Worm (Caenorhabditis elegans) whole organism, late embryonic: ENCODE measurements around the gene sru-7.
A peak's percentile ranks its signal among the peaks of the same experiment; 100 is the strongest.

Experiments
- C08G9.2 ChIP-seq: sonication (generic microtip); optimal IDR thresholded peaks from 2 replicates; lab custom pipeline; 2016; ENCODE audit warnings: mild to moderate bottlenecking, missing genetic modification characterization, moderate library complexity, missing compliant biosample characterization
- C38D4.7 ChIP-seq: fragments of 200-800 bp; sonication (Bioruptor generic); optimal IDR thresholded peaks from 2 replicates; lab custom pipeline; 2018; ENCODE audit warnings: mild to moderate bottlenecking, missing genetic modification characterization, moderate library complexity, missing compliant biosample characterization
- F13H6.1 ChIP-seq: sonication (generic microtip); optimal IDR thresholded peaks from 2 replicates; lab custom pipeline; 2016; ENCODE audit warnings: missing genetic modification characterization, missing compliant biosample characterization
- K09A11.1 ChIP-seq: sonication (generic microtip); optimal IDR thresholded peaks from 2 replicates; lab custom pipeline; 2017; ENCODE audit warnings: antibody characterized with exemption, mild to moderate bottlenecking, missing genetic modification characterization, missing compliant biosample characterization; ENCODE audit not compliant: insufficient read depth
- T23F11.4 ChIP-seq: fragments of 200-800 bp; sonication (Bioruptor generic); optimal IDR thresholded peaks from 2 replicates; lab custom pipeline; 2018; ENCODE audit warnings: mild to moderate bottlenecking, missing genetic modification characterization, missing compliant biosample characterization
- ahr-1 ChIP-seq: sonication (generic microtip); optimal IDR thresholded peaks from 2 replicates; lab custom pipeline; 2016; ENCODE audit warnings: missing genetic modification characterization, missing compliant biosample characterization
- ceh-14 ChIP-seq: sonication (generic microtip); optimal IDR thresholded peaks from 2 replicates; lab custom pipeline; 2016; ENCODE audit warnings: missing genotype, missing genetic modification characterization, missing compliant biosample characterization
- ceh-2 ChIP-seq: sonication (generic microtip); optimal IDR thresholded peaks from 2 replicates; lab custom pipeline; 2016; ENCODE audit warnings: missing genotype, missing genetic modification characterization, missing compliant biosample characterization
- ceh-24 ChIP-seq: sonication (generic microtip); optimal IDR thresholded peaks from 2 replicates; lab custom pipeline; 2016; ENCODE audit warnings: mild to moderate bottlenecking, missing genetic modification characterization, missing compliant biosample characterization
- ceh-30 ChIP-seq: fragments of 150-350 bp; optimal IDR thresholded peaks from 2 replicates; lab custom pipeline; 2014; ENCODE audit warnings: missing biosample characterization, missing genetic modification characterization
- ceh-34 ChIP-seq: sonication (generic microtip); optimal IDR thresholded peaks from 2 replicates; lab custom pipeline; 2016; ENCODE audit warnings: mild to moderate bottlenecking, missing genetic modification characterization, missing compliant biosample characterization
- ceh-45 ChIP-seq: fragments of 200-800 bp; sonication (Bioruptor generic); IDR thresholded peaks from 2 replicates; pipeline ENCODE4 v1.3.6; 2022; ENCODE audit warnings: missing genetic modification reagents, missing genetic modification characterization, missing compliant biosample characterization
- ceh-48 ChIP-seq: sonication (generic microtip); optimal IDR thresholded peaks from 2 replicates; lab custom pipeline; 2016; ENCODE audit warnings: missing genetic modification characterization, inconsistent platforms, missing compliant biosample characterization
- ceh-6 ChIP-seq: fragments of 200-800 bp; sonication (Bioruptor generic); optimal IDR thresholded peaks from 2 replicates; lab custom pipeline; 2018; ENCODE audit warnings: mild to moderate bottlenecking, missing genetic modification characterization, missing compliant biosample characterization
- che-1 ChIP-seq: sonication (generic microtip); optimal IDR thresholded peaks from 2 replicates; lab custom pipeline; 2016; ENCODE audit warnings: mild to moderate bottlenecking, missing genetic modification characterization, missing compliant biosample characterization
- dmd-4 ChIP-seq: sonication (generic microtip); optimal IDR thresholded peaks from 2 replicates; lab custom pipeline; 2016; ENCODE audit warnings: borderline replicate concordance, missing genetic modification characterization, missing compliant biosample characterization
- dve-1 ChIP-seq: sonication (generic microtip); optimal IDR thresholded peaks from 2 replicates; lab custom pipeline; 2017; ENCODE audit warnings: antibody characterized with exemption, mild to moderate bottlenecking, missing genetic modification characterization, missing compliant biosample characterization
- elt-2 ChIP-seq: sonication (generic microtip); optimal IDR thresholded peaks from 2 replicates; lab custom pipeline; 2016; ENCODE audit warnings: missing genetic modification reagents, missing genetic modification characterization, missing compliant biosample characterization
- ets-4 ChIP-seq: sonication (generic microtip); optimal IDR thresholded peaks from 2 replicates; lab custom pipeline; 2016; ENCODE audit warnings: missing genetic modification characterization, missing compliant biosample characterization
- eyg-1 ChIP-seq: sonication (generic microtip); optimal IDR thresholded peaks from 2 replicates; lab custom pipeline; 2016; ENCODE audit warnings: missing genotype, missing genetic modification characterization, missing compliant biosample characterization
- fkh-10 ChIP-seq: fragments of 150-350 bp; optimal IDR thresholded peaks from 2 replicates; lab custom pipeline; 2014; ENCODE audit warnings: missing biosample characterization, missing genetic modification reagents, missing genetic modification characterization
- fkh-6 ChIP-seq: sonication (generic microtip); optimal IDR thresholded peaks from 2 replicates; lab custom pipeline; 2016; ENCODE audit warnings: missing genetic modification characterization, missing compliant biosample characterization
- hlh-15 ChIP-seq: sonication (generic microtip); optimal IDR thresholded peaks from 2 replicates; lab custom pipeline; 2016; ENCODE audit warnings: missing genetic modification characterization, missing compliant biosample characterization
- hlh-30 ChIP-seq: sonication (generic microtip); optimal IDR thresholded peaks from 2 replicates; lab custom pipeline; 2017; ENCODE audit warnings: antibody characterized with exemption, missing genetic modification characterization, missing compliant biosample characterization; ENCODE audit not compliant: insufficient read depth
- hlh-6 ChIP-seq: sonication (generic microtip); optimal IDR thresholded peaks from 2 replicates; lab custom pipeline; 2016; ENCODE audit warnings: missing genotype, missing genetic modification characterization, missing compliant biosample characterization
- hlh-8 ChIP-seq: sonication (generic microtip); optimal IDR thresholded peaks from 2 replicates; lab custom pipeline; 2016; ENCODE audit warnings: missing genotype, missing genetic modification characterization, missing compliant biosample characterization
- lin-11 ChIP-seq: fragments of 200-800 bp; sonication (Bioruptor generic); optimal IDR thresholded peaks from 2 replicates; lab custom pipeline; 2018; ENCODE audit warnings: mild to moderate bottlenecking, missing genetic modification characterization, missing compliant biosample characterization
- madf-2 ChIP-seq: sonication (generic microtip); optimal IDR thresholded peaks from 2 replicates; lab custom pipeline; 2017; ENCODE audit warnings: missing genetic modification characterization, missing compliant biosample characterization
- mec-3 ChIP-seq: sonication (generic microtip); optimal IDR thresholded peaks from 2 replicates; lab custom pipeline; 2016; ENCODE audit warnings: borderline replicate concordance, missing genetic modification characterization, missing compliant biosample characterization
- nfya-1 ChIP-seq: sonication (generic microtip); optimal IDR thresholded peaks from 2 replicates; lab custom pipeline; 2017; ENCODE audit warnings: missing genetic modification characterization, mild to moderate bottlenecking, missing compliant biosample characterization, antibody characterized with exemption, moderate library complexity
- nhr-232 ChIP-seq: sonication (generic microtip); optimal IDR thresholded peaks from 2 replicates; lab custom pipeline; 2016; ENCODE audit warnings: missing genetic modification characterization, missing compliant biosample characterization
- odd-2 ChIP-seq: sonication (generic microtip); optimal IDR thresholded peaks from 2 replicates; lab custom pipeline; 2017; ENCODE audit warnings: antibody characterized with exemption, mild to moderate bottlenecking, missing genetic modification characterization, missing compliant biosample characterization
- pax-1 ChIP-seq: fragments of 150-350 bp; optimal IDR thresholded peaks from 2 replicates; lab custom pipeline; 2014; ENCODE audit warnings: missing biosample characterization, missing genetic modification characterization
- rnt-1 ChIP-seq: sonication (generic microtip); optimal IDR thresholded peaks from 2 replicates; lab custom pipeline; 2016; ENCODE audit warnings: missing genetic modification characterization, missing compliant biosample characterization
- syd-9 ChIP-seq: sonication (generic microtip); optimal IDR thresholded peaks from 2 replicates; lab custom pipeline; 2016; ENCODE audit warnings: mild to moderate bottlenecking, missing genetic modification characterization, moderate library complexity, missing compliant biosample characterization
- tbx-2 ChIP-seq: sonication (generic microtip); optimal IDR thresholded peaks from 2 replicates; lab custom pipeline; 2016; ENCODE audit warnings: missing genetic modification characterization, missing compliant biosample characterization
- ttx-3 ChIP-seq: sonication (generic microtip); optimal IDR thresholded peaks from 2 replicates; lab custom pipeline; 2016; ENCODE audit warnings: missing genetic modification reagents, missing genetic modification characterization, missing compliant biosample characterization
- unc-3 ChIP-seq, 2 experiments: fragments of 200-800 bp in 1 of 2; sonication (Bioruptor generic) in 1 of 2; sonication (generic microtip) in 1 of 2; conservative IDR thresholded peaks in 1 of 2; optimal IDR thresholded peaks in 1 of 2; 2 replicates each; pipeline versions ENCODE4 v1.3.6 to Lab custom; 2016 to 2022; ENCODE audit warnings: missing compliant biosample characterization in 2 of 2, missing genetic modification characterization in 2 of 2, missing genetic modification reagents in 1 of 2
- unc-55 ChIP-seq: sonication (generic microtip); optimal IDR thresholded peaks from 2 replicates; lab custom pipeline; 2017; ENCODE audit warnings: missing biosample characterization, missing genetic modification reagents, missing genetic modification characterization

Gene sru-7

DNA sequence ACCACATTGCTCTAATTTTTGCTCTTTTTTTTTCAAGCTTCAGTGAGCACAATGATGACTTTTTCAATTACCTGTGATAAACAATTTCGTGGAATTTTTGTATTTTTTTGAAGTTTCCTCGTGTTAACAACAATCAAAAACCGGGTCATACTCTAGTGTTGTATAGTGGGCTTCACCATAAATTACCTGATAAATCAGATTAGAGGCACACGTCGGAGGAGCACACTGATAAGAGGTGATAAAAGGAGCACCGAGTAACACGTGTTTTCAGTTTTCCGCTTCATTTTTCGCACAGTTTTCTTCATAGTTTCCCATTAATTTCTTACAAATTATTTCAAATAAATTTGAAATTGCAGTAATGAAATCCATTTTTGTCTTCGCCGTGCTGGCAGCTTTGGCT, 11.0 kb upstream of the sru-7 start, which contains the start of gene spp-8:
spp-8 (plus strand) TSS at position 357 of the 400 bp plus-strand sequence.
- no peak for TF ChIP-seq mec-3
- peak; percentile 50 for TF ChIP-seq elt-2 (tag; lab: Kevin White, UChicago)
- TF ChIP-seq T23F11.4 (GFP tag; lab: Kevin White, UChicago): no peak
- no peak for TF ChIP-seq ceh-34
- no peak for TF ChIP-seq hlh-6

DNA sequence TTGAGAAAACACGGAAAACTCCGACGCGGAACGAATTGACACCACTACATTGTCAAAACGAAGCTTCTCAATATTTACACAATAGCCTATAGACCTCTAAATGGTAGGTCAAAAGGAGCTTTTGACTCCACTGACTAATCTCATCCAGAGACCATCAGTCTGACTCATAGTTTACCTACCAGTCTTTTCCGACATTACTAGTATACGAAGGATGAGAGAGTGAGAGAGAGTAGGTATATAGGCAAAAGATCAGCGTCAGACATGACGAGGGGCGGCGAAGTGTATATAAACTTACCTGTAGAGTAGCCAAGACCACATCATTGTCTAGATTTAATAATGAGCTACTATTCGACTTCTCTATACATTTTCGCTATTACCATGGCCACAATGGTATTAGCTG, 5.2 kb upstream of the sru-7 start, which contains the start of gene srlf-3:
srlf-3 (plus strand) TSS at position 301 of the 400 bp plus-strand sequence.
- no peak for TF ChIP-seq nfya-1 (tag; lab: Kevin White, UChicago)
- no peak for TF ChIP-seq ets-4 (tag; lab: Kevin White, UChicago)
- TF ChIP-seq unc-55 (GFP tag; lab: Kevin White, UChicago): no peak
- no peak for TF ChIP-seq elt-2 (tag; lab: Kevin White, UChicago)
- no peak for TF ChIP-seq hlh-8 (tag; lab: Kevin White, UChicago)
- no peak for TF ChIP-seq lin-11 (tag; lab: Kevin White, UChicago)
- no peak for TF ChIP-seq dmd-4 (tag; lab: Kevin White, UChicago)
- TF ChIP-seq ceh-6 (GFP tag; lab: Kevin White, UChicago): no peak

DNA sequence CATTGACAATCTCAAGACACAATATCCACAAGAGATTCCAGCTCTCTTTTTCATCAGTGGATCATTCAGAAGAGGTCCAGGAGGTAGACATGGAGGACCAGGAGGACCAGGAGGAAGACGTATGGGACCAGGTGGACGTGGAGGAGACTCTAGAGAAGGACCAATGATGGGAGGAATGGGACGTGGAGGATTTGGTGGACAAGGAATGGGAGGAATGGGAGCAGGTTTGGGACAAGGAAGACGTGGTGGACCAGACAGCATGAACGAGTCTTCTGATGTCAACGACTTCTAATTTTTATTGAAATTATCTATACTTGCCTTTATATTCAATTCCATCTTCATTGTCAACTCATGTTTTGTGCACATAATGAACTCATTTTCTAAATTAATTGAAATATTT, 4.3 kb upstream of the sru-7 start:
- TF ChIP-seq C38D4.7 (no peak), elt-2 (tag; lab: Kevin White, UChicago) (no peak), hlh-6 (no peak), rnt-1 (tag; lab: Kevin White, UChicago) (no peak), ceh-6 (GFP tag; lab: Kevin White, UChicago) (no peak)
- TF ChIP-seq, all 69 proteins: peak for 0

DNA sequence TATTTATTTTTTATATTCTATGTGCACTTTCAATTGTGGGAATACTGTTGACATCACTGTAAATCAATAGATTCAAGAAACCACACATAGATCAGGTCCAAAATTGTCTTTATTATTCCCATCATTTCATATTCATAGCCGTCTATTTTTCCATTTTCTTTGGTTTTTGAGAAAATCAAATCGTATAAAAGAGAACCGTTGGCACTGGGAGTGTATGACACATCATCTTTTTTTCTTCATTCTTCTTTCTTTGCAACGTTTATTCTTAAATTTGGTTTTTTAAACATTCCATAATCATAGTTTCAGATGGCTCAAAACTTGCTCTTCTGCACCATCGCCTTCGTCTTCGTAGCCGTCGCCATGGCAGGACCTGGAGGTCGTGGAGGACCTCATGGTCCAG, 2.4 kb upstream of the sru-7 start, which contains the start of gene srlf-2:
srlf-2 (plus strand) TSS at position 301 of the 400 bp plus-strand sequence.
- TF ChIP-seq nhr-232 (tag; lab: Kevin White, UChicago) (no peak), hlh-15 (tag; lab: Kevin White, UChicago) (no peak), ceh-45 (GFP tag; lab: Robert Waterston, UW) (no peak), dve-1 (tag; lab: Kevin White, UChicago) (no peak), ceh-30 (tag; lab: Kevin White, UChicago) (no peak), madf-2 (tag; lab: Kevin White, UChicago) (no peak), ceh-2 (tag; lab: Kevin White, UChicago) (no peak), fkh-6 (tag; lab: Kevin White, UChicago) (no peak), ceh-48 (no peak), fkh-10 (GFP tag; lab: Kevin White, UChicago) (no peak), che-1 (tag; lab: Kevin White, UChicago) (no peak), K09A11.1 (tag; lab: Kevin White, UChicago) (no peak), lin-11 (tag; lab: Kevin White, UChicago) (no peak), hlh-30 (tag; lab: Kevin White, UChicago) (no peak), hlh-6 (no peak), tbx-2 (tag; lab: Kevin White, UChicago) (no peak), pax-1 (no peak)

DNA sequence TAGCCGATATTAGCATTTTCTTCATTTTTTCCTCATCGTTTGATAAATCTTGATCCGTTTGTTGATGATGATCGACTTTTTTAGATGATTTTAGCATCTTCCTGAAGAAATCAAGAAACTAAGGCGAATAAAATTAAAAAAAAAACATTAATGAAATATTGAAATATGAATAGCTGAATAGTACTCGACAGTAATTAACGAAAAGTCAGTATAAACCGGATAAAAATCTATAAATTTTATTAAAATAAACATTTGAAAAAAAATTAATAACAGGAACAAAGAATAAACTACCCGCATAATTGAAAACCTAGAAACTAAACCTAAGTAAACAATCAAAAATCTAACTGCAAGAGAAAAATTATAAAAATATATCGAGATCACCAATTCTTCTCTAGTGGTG, 3.9 kb downstream of the sru-7 start, which contains the start of gene C28C12.12:
C28C12.12 (minus strand) TSS at position 101 of the 400 bp plus-strand sequence.
- TF ChIP-seq ceh-48: no peak
- TF ChIP-seq ahr-1 (tag; lab: Kevin White, UChicago): no peak
- no peak for TF ChIP-seq hlh-8 (tag; lab: Kevin White, UChicago)
- no peak for TF ChIP-seq rnt-1 (tag; lab: Kevin White, UChicago)
- TF ChIP-seq syd-9 (tag; lab: Kevin White, UChicago): no peak
- no peak for TF ChIP-seq pax-1
- TF ChIP-seq unc-3 (GFP tag; conservative IDR thresholded peaks at IDR 0.05; lab: Robert Waterston, UW): no peak
- no peak for TF ChIP-seq unc-3 (tag; optimal IDR thresholded peaks at IDR 0.05; lab: Kevin White, UChicago)
- no peak for TF ChIP-seq ceh-24
- no peak for TF ChIP-seq ets-4 (tag; lab: Kevin White, UChicago)
- no peak for TF ChIP-seq C08G9.2 (tag; lab: Kevin White, UChicago)
- TF ChIP-seq F13H6.1 (tag; lab: Kevin White, UChicago): no peak
- TF ChIP-seq ceh-14 (tag; lab: Kevin White, UChicago): no peak
- no peak for TF ChIP-seq eyg-1 (tag; lab: Kevin White, UChicago)
- TF ChIP-seq ceh-2 (tag; lab: Kevin White, UChicago): no peak
- TF ChIP-seq odd-2 (tag; lab: Kevin White, UChicago): no peak
- no peak for TF ChIP-seq ttx-3 (tag; lab: Kevin White, UChicago)
- TF ChIP-seq, all 69 proteins: peak for 0
